Worm (Caenorhabditis elegans): Measurements from ENCODE around the gene szy-2.

Gene szy-2

ce11 chrIII:5346017-5346416, 25.1 kb downstream of the szy-2 start, which contains the start of gene glrx-21:
Gene glrx-21 (minus strand): TSS chrIII:5346117.
- TF ChIP-seq nhr-12 (tag; optimal IDR thresholded peaks at IDR 0.05) (no peak), snpc-4 (tag; optimal IDR thresholded peaks at IDR 0.05) (no peak), nhr-28 (tag; optimal IDR thresholded peaks at IDR 0.05) (no peak), lsy-12 (tag; optimal IDR thresholded peaks at IDR 0.05) (no peak), daf-12 (tag; optimal IDR thresholded peaks at IDR 0.05) (no peak), ceh-28 (tag; optimal IDR thresholded peaks at IDR 0.05) (no peak), nhr-76 (tag; optimal IDR thresholded peaks at IDR 0.05) (no peak), skn-1 (tag; optimal IDR thresholded peaks at IDR 0.05) (no peak), unc-39 (tag; optimal IDR thresholded peaks at IDR 0.05) (no peak), elt-2 (tag; optimal IDR thresholded peaks at IDR 0.05) (no peak), nhr-237 (tag; optimal IDR thresholded peaks at IDR 0.05) (no peak), ztf-4 (tag; optimal IDR thresholded peaks at IDR 0.05) (no peak), ama-1 (optimal IDR thresholded peaks at IDR 0.05) (no peak), ztf-11 (tag; optimal IDR thresholded peaks at IDR 0.05) (no peak), egl-5 (tag; optimal IDR thresholded peaks at IDR 0.05) (no peak), mdl-1 (tag; optimal IDR thresholded peaks at IDR 0.05) (no peak), pha-4 (tag; optimal IDR thresholded peaks at IDR 0.05) (no peak)

DNA sequence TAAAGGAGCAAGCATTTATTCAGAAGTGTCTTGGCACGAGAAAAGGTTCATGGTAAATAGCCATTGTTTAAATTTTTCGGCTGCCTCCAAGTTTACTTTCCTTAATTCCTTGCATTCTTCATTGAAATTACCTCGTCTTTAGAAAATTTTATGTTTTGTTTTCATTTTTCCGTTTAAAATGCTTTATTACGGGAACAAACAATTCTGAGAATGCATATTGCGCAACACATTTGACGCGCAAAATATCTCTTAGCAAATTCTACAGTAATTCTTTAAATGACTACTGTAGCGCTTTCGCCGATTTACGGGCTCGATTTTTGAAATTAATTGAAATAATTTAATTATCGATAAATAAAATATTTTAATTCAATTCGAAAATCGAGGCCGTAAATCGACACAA, 26.5 kb downstream of the szy-2 start:
- no peak for TF ChIP-seq zag-1 (tag; optimal IDR thresholded peaks at IDR 0.05)
- no peak for TF ChIP-seq ZK546.5 (tag; optimal IDR thresholded peaks at IDR 0.05)
- TF ChIP-seq ceh-9 (tag; optimal IDR thresholded peaks at IDR 0.05) = no peak
- TF ChIP-seq nhr-25 (tag; optimal IDR thresholded peaks at IDR 0.05) = no peak
- TF ChIP-seq elt-3 (tag; optimal IDR thresholded peaks at IDR 0.05) = no peak

DNA sequence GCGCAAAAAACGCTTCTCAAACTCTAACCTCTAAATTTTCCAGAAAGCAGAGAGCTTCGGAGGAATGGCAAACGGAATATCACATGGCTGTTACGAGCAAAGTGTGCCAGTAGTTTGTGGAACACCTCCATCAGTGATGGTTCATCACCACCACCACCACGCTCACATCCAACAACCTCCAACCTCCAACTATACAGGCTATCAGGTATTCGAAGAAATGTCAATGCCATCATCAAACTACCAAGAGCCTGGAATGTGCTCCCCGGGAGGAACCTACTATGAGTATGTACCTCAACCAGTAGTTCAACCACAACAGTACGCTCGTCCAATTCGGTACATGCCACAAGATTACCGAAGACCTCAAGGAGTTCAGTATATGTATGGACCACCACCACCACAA, 27.5 kb downstream of the szy-2 start:
- TF ChIP-seq ama-1 (optimal IDR thresholded peaks at IDR 0.05) = no peak
- no peak for TF ChIP-seq nhr-28 (tag; optimal IDR thresholded peaks at IDR 0.05)
- TF ChIP-seq hmg-11 (tag; optimal IDR thresholded peaks at IDR 0.05) = no peak
- no peak for TF ChIP-seq eor-1 (tag; optimal IDR thresholded peaks at IDR 0.05)
- no peak for TF ChIP-seq ZK546.5 (tag; optimal IDR thresholded peaks at IDR 0.05)
- no peak for TF ChIP-seq lin-15B (tag; optimal IDR thresholded peaks at IDR 0.05)
- no peak for TF ChIP-seq nhr-25 (tag; optimal IDR thresholded peaks at IDR 0.05)
- no peak for TF ChIP-seq sea-2 (GFP tag; optimal IDR thresholded peaks at IDR 0.05)
- no peak for TF ChIP-seq tbx-2 (tag; optimal IDR thresholded peaks at IDR 0.05)
- TF ChIP-seq mml-1 (tag; optimal IDR thresholded peaks at IDR 0.05) = no peak
- no peak for TF ChIP-seq mdl-1 (tag; optimal IDR thresholded peaks at IDR 0.05)
- no peak for TF ChIP-seq pha-4 (tag; optimal IDR thresholded peaks at IDR 0.05)
- TF ChIP-seq fkh-2 (tag; optimal IDR thresholded peaks at IDR 0.05) = no peak
- TF ChIP-seq nhr-12 (tag; optimal IDR thresholded peaks at IDR 0.05) = no peak
- no peak for TF ChIP-seq zag-1 (tag; optimal IDR thresholded peaks at IDR 0.05)
- TF ChIP-seq fos-1 (tag; optimal IDR thresholded peaks at IDR 0.05) = no peak
- TF ChIP-seq jun-1 (tag; optimal IDR thresholded peaks at IDR 0.05) = no peak

ce11 chrIII:5341382-5341781, 29.7 kb downstream of the szy-2 start, which contains the start of gene ZK121.2:
Gene ZK121.2 (plus strand): TSS chrIII:5341682.
- TF ChIP-seq nhr-28 (tag; optimal IDR thresholded peaks at IDR 0.05) (no peak), nhr-67 (tag; optimal IDR thresholded peaks at IDR 0.05) (no peak), skn-1 (tag; optimal IDR thresholded peaks at IDR 0.05) (no peak), ceh-28 (tag; optimal IDR thresholded peaks at IDR 0.05) (no peak), sea-2 (GFP tag; optimal IDR thresholded peaks at IDR 0.05) (no peak), nhr-237 (tag; optimal IDR thresholded peaks at IDR 0.05) (no peak), nhr-11 (tag; optimal IDR thresholded peaks at IDR 0.05) (no peak), nhr-23 (tag; optimal IDR thresholded peaks at IDR 0.05) (no peak), nhr-25 (tag; optimal IDR thresholded peaks at IDR 0.05) (no peak), ceh-82 (tag; optimal IDR thresholded peaks at IDR 0.05) (no peak), hmg-11 (tag; optimal IDR thresholded peaks at IDR 0.05) (no peak), daf-12 (tag; optimal IDR thresholded peaks at IDR 0.05) (no peak), unc-39 (tag; optimal IDR thresholded peaks at IDR 0.05) (no peak), lsy-12 (tag; optimal IDR thresholded peaks at IDR 0.05) (no peak), jun-1 (tag; optimal IDR thresholded peaks at IDR 0.05) (no peak), nhr-12 (tag; optimal IDR thresholded peaks at IDR 0.05) (no peak), tbx-2 (tag; optimal IDR thresholded peaks at IDR 0.05) (no peak), fkh-10 (GFP tag; optimal IDR thresholded peaks at IDR 0.05) (no peak)

DNA sequence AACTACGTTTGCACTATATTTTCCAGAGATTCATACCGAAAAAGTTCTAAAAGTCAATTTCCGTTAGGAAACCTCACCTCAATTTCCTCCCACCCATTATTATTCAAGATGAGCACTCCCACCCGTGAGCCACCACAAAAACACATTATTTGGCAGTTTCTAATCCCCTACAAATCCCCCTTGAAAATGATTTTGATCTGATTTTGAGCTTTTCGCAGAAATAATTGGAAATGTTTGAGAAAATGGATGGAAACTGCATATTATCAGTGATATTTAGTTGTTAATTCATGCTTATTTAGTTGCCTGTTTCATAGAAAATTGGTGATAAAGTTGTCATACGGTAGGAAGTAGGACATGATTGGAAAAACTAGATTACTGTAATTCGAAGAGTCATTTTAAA, 30.5 kb downstream of the szy-2 start:
- TF ChIP-seq ceh-16 (tag; optimal IDR thresholded peaks at IDR 0.05) (no peak), eor-1 (tag; optimal IDR thresholded peaks at IDR 0.05) (no peak), nhr-11 (tag; optimal IDR thresholded peaks at IDR 0.05) (no peak), aly-2 (tag; optimal IDR thresholded peaks at IDR 0.05) (no peak), ama-1 (optimal IDR thresholded peaks at IDR 0.05) (no peak), nhr-12 (tag; optimal IDR thresholded peaks at IDR 0.05) (no peak), nhr-23 (tag; optimal IDR thresholded peaks at IDR 0.05) (no peak), nhr-237 (tag; optimal IDR thresholded peaks at IDR 0.05) (no peak), nhr-67 (tag; optimal IDR thresholded peaks at IDR 0.05) (no peak), sea-2 (GFP tag; optimal IDR thresholded peaks at IDR 0.05) (no peak), unc-39 (tag; optimal IDR thresholded peaks at IDR 0.05) (no peak), skn-1 (tag; optimal IDR thresholded peaks at IDR 0.05) (no peak), nhr-25 (tag; optimal IDR thresholded peaks at IDR 0.05) (no peak), pha-4 (tag; optimal IDR thresholded peaks at IDR 0.05) (no peak), elt-1 (tag; optimal IDR thresholded peaks at IDR 0.05) (no peak), mdl-1 (tag; optimal IDR thresholded peaks at IDR 0.05) (no peak)
